Worm (Caenorhabditis elegans) whole organism, L4 larva: Measurements from ENCODE around the gene Y53G8AR.9.

ENCODE experiments used
- F26F4.8 ChIP-seq: fragments of 200-800 bp; sonication (Bioruptor generic); conservative IDR thresholded peaks from 2 replicates; pipeline ENCODE4 v1.3.6; 2022; ENCODE audit warnings: missing genetic modification characterization, missing compliant biosample characterization
- F37D6.2 ChIP-seq: sonication (generic microtip); optimal IDR thresholded peaks from 2 replicates; lab custom pipeline; 2016; ENCODE audit warnings: mild to moderate bottlenecking, missing genetic modification characterization, missing compliant biosample characterization
- T20F7.1 ChIP-seq: fragments of 200-800 bp; sonication (Bioruptor generic); optimal IDR thresholded peaks from 2 replicates; lab custom pipeline; 2018; ENCODE audit warnings: mild to moderate bottlenecking, missing genetic modification characterization, missing compliant biosample characterization
- T26A8.4 ChIP-seq: fragments of 200-800 bp; sonication (Bioruptor generic); IDR thresholded peaks from 2 replicates; pipeline ENCODE4 v1.3.6; 2022; ENCODE audit warnings: missing genetic modification characterization, missing compliant biosample characterization
- Y5F2A.4 ChIP-seq: fragments of 200-800 bp; sonication (Bioruptor generic); optimal IDR thresholded peaks from 2 replicates; lab custom pipeline; 2018; ENCODE audit warnings: mild to moderate bottlenecking, missing genetic modification characterization, missing compliant biosample characterization
- aha-1 ChIP-seq: fragments of 150-350 bp; peaks from one replicate; lab custom pipeline; 2014; ENCODE audit warnings: missing biosample characterization, missing genetic modification characterization
- aly-2 ChIP-seq: sonication (generic microtip); optimal IDR thresholded peaks from 2 replicates; lab custom pipeline; 2018; ENCODE audit warnings: missing biosample characterization, missing genetic modification characterization
- arid-1 ChIP-seq: fragments of 200-800 bp; sonication (Bioruptor generic); conservative IDR thresholded peaks from 2 replicates; pipeline ENCODE4 v1.3.6; 2022; ENCODE audit warnings: missing genetic modification reagents, missing genetic modification characterization, missing compliant biosample characterization
- ceh-20 ChIP-seq: fragments of 200-800 bp; sonication (Bioruptor generic); IDR thresholded peaks from 2 replicates; pipeline ENCODE4 v1.3.6; 2022; ENCODE audit warnings: missing genetic modification reagents, missing genetic modification characterization, missing compliant biosample characterization
- ceh-82 ChIP-seq: sonication (generic microtip); optimal IDR thresholded peaks from 2 replicates; lab custom pipeline; 2017; ENCODE audit warnings: missing biosample characterization, missing genetic modification characterization
- ctbp-1 ChIP-seq: fragments of 200-800 bp; sonication (Bioruptor generic); IDR thresholded peaks from 2 replicates; pipeline ENCODE4 v1.3.6; 2022; ENCODE audit warnings: missing genetic modification reagents, missing genetic modification characterization, missing compliant biosample characterization
- daf-8 ChIP-seq: fragments of 200-800 bp; sonication (Bioruptor generic); IDR thresholded peaks from 2 replicates; pipeline ENCODE4 v1.3.6; 2022; ENCODE audit warnings: missing genetic modification characterization, missing compliant biosample characterization
- dmd-8 ChIP-seq: fragments of 200-800 bp; sonication (Bioruptor generic); IDR thresholded peaks from 2 replicates; pipeline ENCODE4 v1.3.6; 2022; ENCODE audit warnings: missing genetic modification characterization, missing compliant biosample characterization
- dpl-1 ChIP-seq: fragments of 150-350 bp; optimal IDR thresholded peaks from 2 replicates; lab custom pipeline; 2014; ENCODE audit warnings: missing biosample characterization, missing genetic modification reagents, missing genetic modification characterization
- duxl-1 ChIP-seq: sonication (generic microtip); optimal IDR thresholded peaks from 2 replicates; lab custom pipeline; 2016; ENCODE audit warnings: mild to moderate bottlenecking, missing genetic modification characterization, moderate library complexity, missing compliant biosample characterization; ENCODE audit not compliant: poor library complexity
- fos-1 ChIP-seq: fragments of 150-350 bp; optimal IDR thresholded peaks from 2 replicates; lab custom pipeline; 2014; ENCODE audit warnings: missing biosample characterization, missing genetic modification characterization
- lim-7 ChIP-seq: fragments of 200-800 bp; sonication (Bioruptor generic); IDR thresholded peaks from 2 replicates; pipeline ENCODE4 v1.3.6; 2022; ENCODE audit warnings: missing genetic modification characterization, missing compliant biosample characterization
- lin-1 ChIP-seq: fragments of 200-800 bp; sonication (Bioruptor generic); IDR thresholded peaks from 2 replicates; pipeline ENCODE4 v1.3.6; 2022; ENCODE audit warnings: missing genetic modification reagents, missing genetic modification characterization, missing compliant biosample characterization
- lin-13 ChIP-seq: fragments of 150-350 bp; optimal IDR thresholded peaks from 2 replicates; lab custom pipeline; 2014; ENCODE audit warnings: missing biosample characterization, missing genetic modification reagents, missing genetic modification characterization
- lin-38 ChIP-seq: fragments of 200-800 bp; sonication (Bioruptor generic); IDR thresholded peaks from 2 replicates; pipeline ENCODE4 v1.3.6; 2022; ENCODE audit warnings: missing genetic modification reagents, missing genetic modification characterization, missing compliant biosample characterization
- lsy-2 ChIP-seq, 2 experiments: fragments of 150-350 bp in 1 of 2; sonication (generic microtip) in 1 of 2; optimal IDR thresholded peaks; 2 replicates each; lab custom pipeline; 2014 to 2017; ENCODE audit warnings: missing biosample characterization in 2 of 2, missing genetic modification characterization in 2 of 2
- madf-5 ChIP-seq, 2 experiments: fragments of 200-800 bp; sonication (Bioruptor generic); IDR thresholded peaks; 2 replicates each; pipeline ENCODE4 v1.3.6; 2022; ENCODE audit warnings: missing compliant biosample characterization in 2 of 2, missing genetic modification characterization in 2 of 2
- madf-9 ChIP-seq: fragments of 200-800 bp; sonication (Bioruptor generic); conservative IDR thresholded peaks from 2 replicates; pipeline ENCODE4 v1.3.6; 2022; ENCODE audit warnings: missing genetic modification reagents, missing genetic modification characterization, missing compliant biosample characterization
- mdl-1 ChIP-seq, 2 experiments: fragments of 150-350 bp in 1 of 2; sonication (generic microtip) in 1 of 2; optimal IDR thresholded peaks; 2 replicates each; lab custom pipeline; 2014 to 2017; ENCODE audit warnings: missing biosample characterization in 2 of 2, missing genetic modification characterization in 2 of 2
- mep-1 ChIP-seq: fragments of 150-350 bp; sonication (generic microtip); optimal IDR thresholded peaks from 3 replicates; lab custom pipeline; 2014; ENCODE audit warnings: missing biosample characterization, missing genetic modification characterization
- mxl-2 ChIP-seq: fragments of 200-800 bp; sonication (Bioruptor generic); conservative IDR thresholded peaks from 2 replicates; pipeline ENCODE4 v1.3.6; 2022; ENCODE audit warnings: missing genetic modification reagents, missing genetic modification characterization, missing compliant biosample characterization
- nhr-10 ChIP-seq: fragments of 150-350 bp; optimal IDR thresholded peaks from 2 replicates; lab custom pipeline; 2014; ENCODE audit warnings: missing biosample characterization, missing genetic modification characterization
- nhr-11 ChIP-seq: fragments of 150-350 bp; optimal IDR thresholded peaks from 2 replicates; lab custom pipeline; 2014; ENCODE audit warnings: missing biosample characterization, missing genetic modification characterization
- nhr-237 ChIP-seq: sonication (generic microtip); optimal IDR thresholded peaks from 2 replicates; lab custom pipeline; 2017; ENCODE audit warnings: missing biosample characterization, missing genetic modification characterization
- nhr-25 ChIP-seq: sonication (generic microtip); optimal IDR thresholded peaks from 2 replicates; lab custom pipeline; 2017; ENCODE audit warnings: missing genetic modification characterization, mild to moderate bottlenecking, missing compliant biosample characterization, antibody characterized with exemption, moderate library complexity, borderline replicate concordance; ENCODE audit not compliant: insufficient read depth
- nhr-41 ChIP-seq: fragments of 200-800 bp; sonication (Bioruptor generic); IDR thresholded peaks from 2 replicates; pipeline ENCODE4 v1.3.6; 2022; ENCODE audit warnings: missing genetic modification reagents, missing genetic modification characterization, missing compliant biosample characterization
- nhr-48 ChIP-seq: sonication (generic microtip); optimal IDR thresholded peaks from 2 replicates; lab custom pipeline; 2016; ENCODE audit warnings: mild to moderate bottlenecking, missing genetic modification characterization, missing compliant biosample characterization
- nhr-6 ChIP-seq: fragments of 150-350 bp; optimal IDR thresholded peaks from 2 replicates; lab custom pipeline; 2014; ENCODE audit warnings: missing biosample characterization, missing genetic modification characterization
- nhr-77 ChIP-seq: fragments of 150-350 bp; optimal IDR thresholded peaks from 2 replicates; lab custom pipeline; 2014; ENCODE audit warnings: missing biosample characterization, missing genetic modification characterization
- pha-4 ChIP-seq, 2 experiments: fragments of 150-350 bp in 1 of 2; fragments of 200-800 bp in 1 of 2; sonication (Bioruptor generic) in 1 of 2; IDR thresholded peaks in 1 of 2; optimal IDR thresholded peaks in 1 of 2; 2 replicates each; pipeline versions ENCODE4 v1.3.6 to Lab custom; 2014 to 2022; ENCODE audit warnings: missing genetic modification characterization in 2 of 2, missing genetic modification reagents in 2 of 2, missing biosample characterization in 1 of 2, missing compliant biosample characterization in 1 of 2
- php-3 ChIP-seq: fragments of 200-800 bp; sonication (Bioruptor generic); IDR thresholded peaks from 2 replicates; pipeline ENCODE4 v1.3.6; 2022; ENCODE audit warnings: missing genetic modification reagents, missing genetic modification characterization, missing compliant biosample characterization
- pqm-1 ChIP-seq: sonication (generic microtip); optimal IDR thresholded peaks from 2 replicates; lab custom pipeline; 2017; ENCODE audit warnings: missing biosample characterization, missing genetic modification characterization
- rbr-2 ChIP-seq: sonication (generic microtip); optimal IDR thresholded peaks from 2 replicates; lab custom pipeline; 2016; ENCODE audit warnings: missing genotype, missing genetic modification characterization, missing compliant biosample characterization
- saeg-2 ChIP-seq: fragments of 200-800 bp; sonication (Bioruptor generic); IDR thresholded peaks from 2 replicates; pipeline ENCODE4 v1.3.6; 2022; ENCODE audit warnings: missing genetic modification reagents, missing genetic modification characterization, missing compliant biosample characterization
- skn-1 ChIP-seq: fragments of 150-350 bp; optimal IDR thresholded peaks from 2 replicates; lab custom pipeline; 2014; ENCODE audit warnings: missing biosample characterization, missing genetic modification characterization
- snpc-1.2 ChIP-seq: fragments of 200-800 bp; sonication (Bioruptor generic); IDR thresholded peaks from 2 replicates; pipeline ENCODE4 v1.3.6; 2022; ENCODE audit warnings: missing genetic modification reagents, missing genetic modification characterization, missing compliant biosample characterization
- spr-1 ChIP-seq: sonication (generic microtip); optimal IDR thresholded peaks from 2 replicates; lab custom pipeline; 2016; ENCODE audit warnings: mild to moderate bottlenecking, missing genetic modification characterization, missing compliant biosample characterization
- spr-3 ChIP-seq: fragments of 200-800 bp; sonication (Bioruptor generic); optimal IDR thresholded peaks from 2 replicates; lab custom pipeline; 2018; ENCODE audit warnings: mild to moderate bottlenecking, missing genetic modification characterization, missing compliant biosample characterization
- tag-97 ChIP-seq: fragments of 200-800 bp; sonication (Bioruptor generic); IDR thresholded peaks from 2 replicates; pipeline ENCODE4 v1.3.6; 2022; ENCODE audit warnings: missing genetic modification characterization, missing compliant biosample characterization
- tra-1 ChIP-seq: fragments of 200-800 bp; sonication (Bioruptor generic); IDR thresholded peaks from 2 replicates; pipeline ENCODE4 v1.3.6; 2022; ENCODE audit warnings: missing genetic modification reagents, missing genetic modification characterization, missing compliant biosample characterization
- unc-39 ChIP-seq: sonication (generic microtip); optimal IDR thresholded peaks from 2 replicates; lab custom pipeline; 2017; ENCODE audit warnings: missing biosample characterization, missing genetic modification characterization
- vab-7 ChIP-seq: fragments of 200-800 bp; sonication (Bioruptor generic); IDR thresholded peaks from 2 replicates; pipeline ENCODE4 v1.3.6; 2022; ENCODE audit warnings: missing genetic modification reagents, missing genetic modification characterization, missing compliant biosample characterization
- zfp-2 ChIP-seq: sonication (generic microtip); optimal IDR thresholded peaks from 2 replicates; lab custom pipeline; 2016; ENCODE audit warnings: mild to moderate bottlenecking, missing genetic modification characterization, missing compliant biosample characterization
- zfp-3 ChIP-seq: fragments of 200-800 bp; sonication (Bioruptor generic); conservative IDR thresholded peaks from 2 replicates; pipeline ENCODE4 v1.3.6; 2022; ENCODE audit warnings: missing genetic modification reagents, missing genetic modification characterization, missing compliant biosample characterization
- zip-11 ChIP-seq: fragments of 200-800 bp; sonication (Bioruptor generic); IDR thresholded peaks from 2 replicates; pipeline ENCODE4 v1.3.6; 2022; ENCODE audit warnings: missing genetic modification characterization, missing compliant biosample characterization
- zip-2 ChIP-seq: fragments of 150-350 bp; optimal IDR thresholded peaks from 2 replicates; lab custom pipeline; 2014; ENCODE audit warnings: missing biosample characterization, missing genetic modification characterization
- ztf-11 ChIP-seq: fragments of 150-350 bp; optimal IDR thresholded peaks from 2 replicates; lab custom pipeline; 2014; ENCODE audit warnings: missing biosample characterization, missing genetic modification characterization

Y53G8AR.9 gene

DNA sequence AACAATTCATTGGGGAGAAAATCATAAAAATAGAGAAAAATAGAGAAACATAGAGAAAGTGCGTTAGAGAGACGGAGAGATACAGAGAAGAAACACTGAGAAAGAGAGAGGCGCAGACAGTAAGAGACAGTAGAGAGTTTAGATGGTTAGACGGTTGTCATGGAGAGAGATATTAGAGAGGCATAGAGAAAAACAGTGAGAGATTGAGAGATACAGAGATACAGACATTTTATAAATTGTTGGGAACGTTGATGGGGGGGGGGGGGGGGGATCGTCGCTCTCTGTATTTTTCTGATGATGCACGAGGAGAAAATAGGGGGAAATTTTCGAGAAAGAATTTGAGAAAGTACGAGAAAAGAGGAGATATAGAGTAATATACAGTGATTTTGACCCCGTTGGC is 41.7 kb downstream of the Y53G8AR.9 start (continued):
- TF ChIP-seq vab-7 (no peak), daf-8 (GFP tag; lab: Robert Waterston, UW) (no peak), unc-39 (tag; lab: Kevin White, UChicago) (no peak), spr-3 (GFP tag; lab: Kevin White, UChicago) (no peak), spr-1 (tag; lab: Kevin White, UChicago) (no peak), lin-13 (peak; percentile 58), php-3 (GFP tag; lab: Robert Waterston, UW) (no peak), pqm-1 (tag; lab: Kevin White, UChicago) (no peak), nhr-77 (tag; lab: Kevin White, UChicago) (peak; percentile 42), lin-38 (GFP tag; lab: Robert Waterston, UW) (peak; percentile 70), aly-2 (tag; lab: Kevin White, UChicago) (no peak), T20F7.1 (no peak), lin-1 (GFP tag; lab: Robert Waterston, UW) (no peak), nhr-41 (GFP tag; lab: Robert Waterston, UW) (no peak), mep-1 (tag; lab: Kevin White, UChicago) (peak; percentile 84), madf-5 (GFP tag; IDR thresholded peaks at IDR 0.05; lab: Robert Waterston, UW) (no peak), zip-11 (GFP tag; lab: Robert Waterston, UW) (no peak), mdl-1 (tag; optimal IDR thresholded peaks at IDR 0.05; lab: Kevin White, UChicago) (peak in 1 of 2 experiments; percentile 49), T26A8.4 (GFP tag; lab: Robert Waterston, UW) (peak; percentile 65; the same call in 1 of the 2 replicates), snpc-1.2 (GFP tag; lab: Robert Waterston, UW) (no peak), mxl-2 (no peak), ceh-20 (GFP tag; lab: Robert Waterston, UW) (peak; percentile 37; the same call in 1 of the 2 replicates), skn-1 (no peak), nhr-11 (tag; lab: Kevin White, UChicago) (peak; percentile 10), nhr-10 (tag; lab: Kevin White, UChicago) (no peak), rbr-2 (peak; percentile 37), fos-1 (tag; lab: Kevin White, UChicago) (no peak), F37D6.2 (tag; lab: Kevin White, UChicago) (no peak), tag-97 (GFP tag; lab: Robert Waterston, UW) (no peak), ztf-11 (no peak), zfp-2 (tag; lab: Kevin White, UChicago) (no peak), nhr-48 (tag; lab: Kevin White, UChicago) (peak; percentile 31), dmd-8 (no peak), ceh-82 (tag; lab: Kevin White, UChicago) (no peak), tra-1 (GFP tag; lab: Robert Waterston, UW) (no peak), ctbp-1 (no peak), dpl-1 (GFP tag; lab: Kevin White, UChicago) (peak; percentile 59), zip-2 (tag; lab: Kevin White, UChicago) (no peak), arid-1 (GFP tag; lab: Robert Waterston, UW) (no peak), saeg-2 (no peak), F26F4.8 (GFP tag; lab: Robert Waterston, UW) (no peak), nhr-6 (tag; lab: Kevin White, UChicago) (peak; percentile 85), lsy-2 (tag; optimal IDR thresholded peaks at IDR 0.05; lab: Kevin White, UChicago) (peak; percentile 30 to 89), pha-4 (GFP tag; IDR thresholded peaks at IDR 0.05; lab: Robert Waterston, UW) (peak; percentile 70), pha-4 (tag; optimal IDR thresholded peaks at IDR 0.05; lab: Kevin White, UChicago) (no peak), duxl-1 (tag; lab: Kevin White, UChicago) (no peak), madf-9 (GFP tag; lab: Robert Waterston, UW) (no peak), Y5F2A.4 (no peak), zfp-3 (GFP tag; lab: Robert Waterston, UW) (no peak), nhr-237 (tag; lab: Kevin White, UChicago) (no peak), lim-7 (GFP tag; lab: Robert Waterston, UW) (no peak), aha-1 (tag; lab: Kevin White, UChicago) (peak; percentile 96), nhr-25 (peak; percentile 9)
